Worm (Caenorhabditis elegans) whole organism, L4 larva: Measurements from ENCODE around the gene rpb-11.

Source experiments
- aly-2 ChIP-seq: sonication (generic microtip); optimal IDR thresholded peaks from 2 replicates; lab custom pipeline; 2018; ENCODE audit warnings: missing biosample characterization, missing genetic modification characterization
- ceh-82 ChIP-seq: sonication (generic microtip); optimal IDR thresholded peaks from 2 replicates; lab custom pipeline; 2017; ENCODE audit warnings: missing biosample characterization, missing genetic modification characterization
- ces-1 ChIP-seq: fragments of 150-350 bp; sonication (generic microtip); optimal IDR thresholded peaks from 4 replicates; lab custom pipeline; 2014; ENCODE audit warnings: missing biosample characterization, missing genetic modification reagents, missing genetic modification characterization
- daf-16 ChIP-seq, 3 experiments: sonication (generic microtip); optimal IDR thresholded peaks; 2 replicates each; lab custom pipeline; 2016 to 2017; ENCODE audit warnings: missing genetic modification characterization in 3 of 3, missing genetic modification reagents in 3 of 3, mild to moderate bottlenecking in 2 of 3, missing compliant biosample characterization in 2 of 3, missing biosample characterization in 1 of 3, moderate library complexity in 1 of 3
- jun-1 ChIP-seq: fragments of 150-350 bp; optimal IDR thresholded peaks from 2 replicates; lab custom pipeline; 2014; ENCODE audit warnings: missing biosample characterization, missing genetic modification reagents, missing genetic modification characterization
- lir-3 ChIP-seq: sonication (generic microtip); optimal IDR thresholded peaks from 2 replicates; lab custom pipeline; 2016; ENCODE audit warnings: mild to moderate bottlenecking, missing genetic modification characterization, missing compliant biosample characterization
- mdl-1 ChIP-seq, 2 experiments: fragments of 150-350 bp in 1 of 2; sonication (generic microtip) in 1 of 2; optimal IDR thresholded peaks; 2 replicates each; lab custom pipeline; 2014 to 2017; ENCODE audit warnings: missing biosample characterization in 2 of 2, missing genetic modification characterization in 2 of 2
- nhr-42 ChIP-seq: fragments of 200-800 bp; sonication (Bioruptor generic); IDR thresholded peaks from 2 replicates; pipeline ENCODE4 v1.3.6; 2022; ENCODE audit warnings: missing genetic modification characterization, missing compliant biosample characterization
- nhr-77 ChIP-seq: fragments of 150-350 bp; optimal IDR thresholded peaks from 2 replicates; lab custom pipeline; 2014; ENCODE audit warnings: missing biosample characterization, missing genetic modification characterization
- unc-62 ChIP-seq, 3 experiments: fragments of 150-350 bp in 1 of 3; sonication (generic microtip); optimal IDR thresholded peaks in 2 of 3; peaks in 1 of 3; 1 replicate in 1 of 3; 2 replicates in 2 of 3; lab custom pipeline; 2014 to 2017; ENCODE audit warnings: missing biosample characterization in 3 of 3, missing genetic modification characterization in 3 of 3, missing genetic modification reagents in 3 of 3, missing genotype in 1 of 3
- zag-1 ChIP-seq: fragments of 150-350 bp; optimal IDR thresholded peaks from 2 replicates; lab custom pipeline; 2014; ENCODE audit warnings: missing biosample characterization, missing genetic modification characterization
- ztf-11 ChIP-seq: fragments of 150-350 bp; optimal IDR thresholded peaks from 2 replicates; lab custom pipeline; 2014; ENCODE audit warnings: missing biosample characterization, missing genetic modification characterization

DNA sequence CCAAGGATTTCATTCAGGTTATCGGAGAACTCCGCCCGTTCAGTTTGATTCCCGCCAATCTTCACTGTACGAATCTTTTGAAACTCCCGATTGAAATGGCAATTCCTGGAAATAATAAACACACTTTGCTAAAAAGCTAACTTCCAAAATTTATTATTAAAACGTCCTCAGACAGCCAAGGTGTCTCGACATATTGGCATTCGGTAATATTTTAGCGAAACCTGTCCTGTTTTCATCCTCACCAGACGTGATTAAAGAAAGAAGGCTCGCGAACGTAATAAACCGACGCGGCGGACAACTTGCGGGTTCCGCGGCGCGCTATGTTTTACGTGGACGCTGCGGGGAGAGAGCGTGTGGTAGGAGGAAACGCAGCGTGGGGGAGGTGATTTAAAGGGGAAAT lies 41.7 kb upstream of the rpb-11 start:
- TF ChIP-seq ces-1 (GFP tag; lab: Kevin White, UChicago), result no peak
- no peak for TF ChIP-seq ztf-11
- TF ChIP-seq aly-2 (tag; lab: Kevin White, UChicago), result no peak
- peak; percentile 65 to 68 for TF ChIP-seq daf-16 (GFP tag; optimal IDR thresholded peaks at IDR 0.05; lab: Kevin White, UChicago)
- TF ChIP-seq daf-16 (tag; optimal IDR thresholded peaks at IDR 0.05; lab: Kevin White, UChicago), result peak; percentile 88
- TF ChIP-seq zag-1 (tag; lab: Kevin White, UChicago), result no peak
- TF ChIP-seq nhr-42 (GFP tag; lab: Robert Waterston, UW), result peak; percentile 89; the same call in 1 of the 2 replicates
- TF ChIP-seq unc-62 (GFP tag; optimal IDR thresholded peaks at IDR 0.05 in 1 of 2; lab: Kevin White, UChicago), result no peak
- no peak for TF ChIP-seq unc-62 (tag; optimal IDR thresholded peaks at IDR 0.05; lab: Kevin White, UChicago)
- TF ChIP-seq ceh-82 (tag; lab: Kevin White, UChicago), result no peak
- peak; percentile 35 for TF ChIP-seq lir-3 (tag; lab: Kevin White, UChicago)
- peak; percentile 70 for TF ChIP-seq nhr-77 (tag; lab: Kevin White, UChicago)
- peak; percentile 70 for TF ChIP-seq jun-1 (tag; lab: Kevin White, UChicago)
- peak in 1 of 2 experiments; percentile 56 for TF ChIP-seq mdl-1 (tag; optimal IDR thresholded peaks at IDR 0.05; lab: Kevin White, UChicago)
